Fruit fly (Drosophila melanogaster) whole organism, embryonic: ENCODE measurements around the gene CG10195.

Experiments used
- BEAF-32 ChIP-seq: fragments of 200-800 bp; sonication (Bioruptor generic); optimal IDR thresholded peaks from 3 replicates; lab custom pipeline; 2017; ENCODE audit warnings: missing biosample characterization, missing genetic modification characterization, mild to moderate bottlenecking, moderate library complexity, missing genetic modification reagents
- C15 ChIP-seq: fragments of 200-800 bp; sonication (Bioruptor generic); IDR thresholded peaks from 3 replicates; pipeline ENCODE4 v1.3.6; 2022; ENCODE audit warnings: missing biosample characterization, missing genetic modification characterization
- CG1024 ChIP-seq: fragments of 200-800 bp; sonication (Bioruptor generic); IDR thresholded peaks from 2 replicates; pipeline ENCODE4 v1.3.6; 2022; ENCODE audit warnings: missing biosample characterization, missing genetic modification characterization
- CG11696 ChIP-seq: fragments of 200-800 bp; sonication (Bioruptor generic); IDR thresholded peaks from 2 replicates; pipeline ENCODE4 v1.3.6; 2022; ENCODE audit warnings: missing biosample characterization, missing genetic modification characterization
- CG11723 ChIP-seq: fragments of 200-800 bp; sonication (Bioruptor generic); optimal IDR thresholded peaks from 2 replicates; lab custom pipeline; 2017; ENCODE audit warnings: missing biosample characterization, mild to moderate bottlenecking, missing genetic modification characterization
- CG12236 ChIP-seq: fragments of 200-800 bp; sonication (Bioruptor generic); optimal IDR thresholded peaks from 2 replicates; lab custom pipeline; 2016; ENCODE audit warnings: missing biosample characterization, missing genetic modification characterization
- CG12942 ChIP-seq: fragments of 200-800 bp; sonication (Bioruptor generic); optimal IDR thresholded peaks from 3 replicates; lab custom pipeline; 2016; ENCODE audit warnings: missing biosample characterization, missing genetic modification characterization
- CG13287 ChIP-seq: fragments of 200-800 bp; sonication (Bioruptor generic); IDR thresholded peaks from 2 replicates; pipeline ENCODE4 v1.3.6; 2022; ENCODE audit warnings: missing biosample characterization, missing genetic modification characterization; ENCODE audit not compliant: partially characterized antibody
- CG1647 ChIP-seq: fragments of 200-800 bp; sonication (Bioruptor generic); optimal IDR thresholded peaks from 3 replicates; lab custom pipeline; 2016; ENCODE audit warnings: missing biosample characterization, missing genetic modification characterization
- CG17385 ChIP-seq: fragments of 200-800 bp; sonication (Bioruptor generic); optimal IDR thresholded peaks from 3 replicates; lab custom pipeline; 2018; ENCODE audit warnings: missing biosample characterization, mild to moderate bottlenecking, missing genetic modification characterization
- CG17612 ChIP-seq: fragments of 200-800 bp; sonication (Bioruptor generic); IDR thresholded peaks from 2 replicates; pipeline ENCODE4 v1.3.6; 2022; ENCODE audit warnings: missing biosample characterization, missing genetic modification characterization
- CG30020 ChIP-seq: fragments of 200-800 bp; optimal IDR thresholded peaks from 2 replicates; lab custom pipeline; 2019; ENCODE audit warnings: missing biosample characterization, mild to moderate bottlenecking, missing genetic modification characterization, moderate library complexity
- CG31388 ChIP-seq: fragments of 200-800 bp; sonication (Bioruptor generic); optimal IDR thresholded peaks from 2 replicates; lab custom pipeline; 2016; ENCODE audit warnings: missing biosample characterization, missing genetic modification characterization
- CG4360 ChIP-seq: fragments of 200-800 bp; sonication (Bioruptor generic); IDR thresholded peaks from 2 replicates; pipeline ENCODE4 v1.3.6; 2022; ENCODE audit warnings: missing biosample characterization, missing genetic modification characterization
- CG6272 ChIP-seq: fragments of 200-800 bp; sonication (Bioruptor generic); IDR thresholded peaks from 2 replicates; pipeline ENCODE4 v1.3.6; 2022; ENCODE audit warnings: missing biosample characterization, missing genetic modification characterization
- CG6654 ChIP-seq: fragments of 200-800 bp; sonication (Bioruptor generic); optimal IDR thresholded peaks from 2 replicates; lab custom pipeline; 2017; ENCODE audit warnings: missing biosample characterization, mild to moderate bottlenecking, missing genetic modification characterization
- CG7271 ChIP-seq: fragments of 200-800 bp; sonication (Bioruptor generic); optimal IDR thresholded peaks from 2 replicates; lab custom pipeline; 2018; ENCODE audit warnings: missing biosample characterization, mild to moderate bottlenecking, missing genetic modification characterization, moderate library complexity
- CG7928 ChIP-seq: fragments of 200-800 bp; sonication (Bioruptor generic); optimal IDR thresholded peaks from 2 replicates; lab custom pipeline; 2017; ENCODE audit warnings: missing biosample characterization, mild to moderate bottlenecking, missing genetic modification characterization
- CG8765 ChIP-seq: fragments of 200-800 bp; sonication (Bioruptor generic); IDR thresholded peaks from 2 replicates; pipeline ENCODE4 v1.3.6; 2022; ENCODE audit warnings: missing biosample characterization, missing genetic modification characterization
- Dbx ChIP-seq: fragments of 200-800 bp; sonication (Bioruptor generic); IDR thresholded peaks from 3 replicates; pipeline ENCODE4 v1.3.6; 2022; ENCODE audit warnings: missing biosample characterization, missing genetic modification characterization
- Dip2 ChIP-seq: fragments of 200-800 bp; sonication (Bioruptor generic); IDR thresholded peaks from 2 replicates; pipeline ENCODE4 v1.3.6; 2022; ENCODE audit warnings: missing biosample characterization, missing genetic modification characterization
- HLHmδ ChIP-seq: fragments of 200-800 bp; sonication (Bioruptor generic); optimal IDR thresholded peaks from 2 replicates; lab custom pipeline; 2018; ENCODE audit warnings: missing biosample characterization, mild to moderate bottlenecking, missing genetic modification characterization, moderate library complexity
- Kr ChIP-seq: fragments of 200-800 bp; sonication (Bioruptor generic); optimal IDR thresholded peaks from 2 replicates; lab custom pipeline; 2017; ENCODE audit warnings: missing biosample characterization, mild to moderate bottlenecking, missing genetic modification characterization
- Lhr ChIP-seq: fragments of 200-800 bp; sonication (Bioruptor generic); optimal IDR thresholded peaks from 3 replicates; lab custom pipeline; 2017; ENCODE audit warnings: mild to moderate bottlenecking, missing biosample characterization, missing genetic modification reagents, missing genetic modification characterization
- Lpt ChIP-seq: fragments of >200 bp; optimal IDR thresholded peaks from 2 replicates; lab custom pipeline; 2018; ENCODE audit warnings: missing biosample characterization, missing genetic modification characterization
- NfI ChIP-seq: fragments of 200-800 bp; sonication (Bioruptor generic); optimal IDR thresholded peaks from 3 replicates; lab custom pipeline; 2018; ENCODE audit warnings: missing biosample characterization, mild to moderate bottlenecking, missing genetic modification characterization, moderate library complexity
- Opbp ChIP-seq: fragments of 200-800 bp; sonication (Bioruptor generic); IDR thresholded peaks from 3 replicates; pipeline ENCODE4 v1.3.6; 2022; ENCODE audit warnings: missing biosample characterization, missing genetic modification characterization; ENCODE audit not compliant: partially characterized antibody
- Pdp1 ChIP-seq, 2 experiments: fragments of 200-800 bp; sonication (Bioruptor generic); optimal IDR thresholded peaks; 3 replicates each; lab custom pipeline; 2016; ENCODE audit warnings: missing biosample characterization in 2 of 2, missing genetic modification characterization in 2 of 2, mild to moderate bottlenecking in 1 of 2, moderate library complexity in 1 of 2
- Tbp ChIP-seq: fragments of >200 bp; optimal IDR thresholded peaks from 2 replicates; lab custom pipeline; 2018; ENCODE audit warnings: missing biosample characterization, missing genetic modification characterization
- ac ChIP-seq: fragments of 200-800 bp; sonication (Bioruptor generic); optimal IDR thresholded peaks from 3 replicates; lab custom pipeline; 2017; ENCODE audit warnings: missing biosample characterization, mild to moderate bottlenecking, missing genetic modification characterization
- ara ChIP-seq: fragments of 200-800 bp; sonication (Bioruptor generic); IDR thresholded peaks from 2 replicates; pipeline ENCODE4 v1.3.6; 2022; ENCODE audit warnings: missing biosample characterization, missing genetic modification characterization
- chif ChIP-seq, 2 experiments: fragments of 200-800 bp; sonication (Bioruptor generic); optimal IDR thresholded peaks; 3 replicates each; lab custom pipeline; 2016; ENCODE audit warnings: missing biosample characterization in 2 of 2, missing genetic modification characterization in 2 of 2
- crc ChIP-seq: fragments of 200-800 bp; sonication (Bioruptor generic); optimal IDR thresholded peaks from 2 replicates; lab custom pipeline; 2016; ENCODE audit warnings: missing biosample characterization, missing genetic modification characterization
- disco-r ChIP-seq: fragments of 200-800 bp; sonication (Bioruptor generic); optimal IDR thresholded peaks from 2 replicates; lab custom pipeline; 2016; ENCODE audit warnings: missing biosample characterization, missing genetic modification characterization
- ftz-f1 ChIP-seq: fragments of 200-800 bp; sonication (Bioruptor generic); optimal IDR thresholded peaks from 2 replicates; lab custom pipeline; 2016; ENCODE audit warnings: missing biosample characterization, missing genetic modification characterization
- hbn ChIP-seq: fragments of 200-800 bp; sonication (Bioruptor generic); IDR thresholded peaks from 2 replicates; pipeline ENCODE4 v1.3.6; 2022; ENCODE audit warnings: missing biosample characterization, missing genetic modification characterization; ENCODE audit not compliant: partially characterized antibody
- kah ChIP-seq: fragments of 200-800 bp; sonication (Bioruptor generic); optimal IDR thresholded peaks from 2 replicates; lab custom pipeline; 2018; ENCODE audit warnings: missing biosample characterization, mild to moderate bottlenecking, missing genetic modification characterization
- ken ChIP-seq: fragments of 200-800 bp; sonication (Bioruptor generic); IDR thresholded peaks from 3 replicates; pipeline ENCODE4 v1.3.6; 2022; ENCODE audit warnings: missing biosample characterization, missing genetic modification characterization
- nmo ChIP-seq: fragments of 200-800 bp; sonication (Bioruptor generic); optimal IDR thresholded peaks from 2 replicates; lab custom pipeline; 2018; ENCODE audit warnings: missing biosample characterization, mild to moderate bottlenecking, missing genetic modification characterization, moderate library complexity
- onecut ChIP-seq: fragments of 200-800 bp; sonication (Bioruptor generic); IDR thresholded peaks from 2 replicates; pipeline ENCODE4 v1.3.6; 2022; ENCODE audit warnings: missing biosample characterization, missing genetic modification characterization
- otp ChIP-seq: fragments of 200-800 bp; sonication (Bioruptor generic); IDR thresholded peaks from 3 replicates; pipeline ENCODE4, ENCODE4 v1.3.6; 2022; ENCODE audit warnings: missing biosample characterization, missing genetic modification characterization
- pros ChIP-seq: fragments of 200-800 bp; sonication (Bioruptor generic); optimal IDR thresholded peaks from 3 replicates; lab custom pipeline; 2019; ENCODE audit warnings: missing biosample characterization, mild to moderate bottlenecking, missing genetic modification characterization, moderate library complexity
- ro ChIP-seq: fragments of 200-800 bp; sonication (Bioruptor generic); IDR thresholded peaks from 2 replicates; pipeline ENCODE4 v1.3.6; 2022; ENCODE audit warnings: missing biosample characterization, missing genetic modification characterization
- run ChIP-seq: fragments of 200-800 bp; sonication (Bioruptor generic); optimal IDR thresholded peaks from 3 replicates; lab custom pipeline; 2018; ENCODE audit warnings: missing biosample characterization, mild to moderate bottlenecking, missing genetic modification characterization
- schlank ChIP-seq: fragments of 200-800 bp; sonication (Bioruptor generic); optimal IDR thresholded peaks from 2 replicates; lab custom pipeline; 2018; ENCODE audit warnings: missing biosample characterization, mild to moderate bottlenecking, missing genetic modification characterization
- ssp ChIP-seq: fragments of 200-800 bp; sonication (Bioruptor generic); IDR thresholded peaks from 2 replicates; pipeline ENCODE4 v1.3.6; 2022; ENCODE audit warnings: missing biosample characterization, missing genetic modification characterization
- stwl ChIP-seq: fragments of 200-800 bp; sonication (Bioruptor generic); optimal IDR thresholded peaks from 3 replicates; lab custom pipeline; 2018; ENCODE audit warnings: missing biosample characterization, mild to moderate bottlenecking, missing genetic modification characterization, moderate library complexity
- tna ChIP-seq: fragments of 200-800 bp; sonication (Bioruptor generic); IDR thresholded peaks from 2 replicates; pipeline ENCODE4 v1.3.6; 2022; ENCODE audit warnings: missing biosample characterization, missing genetic modification characterization; ENCODE audit not compliant: partially characterized antibody
- vfl ChIP-seq: fragments of 200-800 bp; sonication (Bioruptor generic); optimal IDR thresholded peaks from 2 replicates; lab custom pipeline; 2016; ENCODE audit warnings: missing biosample characterization, missing genetic modification characterization
- zf30C ChIP-seq: fragments of 200-800 bp; sonication (Bioruptor generic); optimal IDR thresholded peaks from 3 replicates; lab custom pipeline; 2018; ENCODE audit warnings: missing biosample characterization, mild to moderate bottlenecking, missing genetic modification characterization

CG10195 gene

DNA sequence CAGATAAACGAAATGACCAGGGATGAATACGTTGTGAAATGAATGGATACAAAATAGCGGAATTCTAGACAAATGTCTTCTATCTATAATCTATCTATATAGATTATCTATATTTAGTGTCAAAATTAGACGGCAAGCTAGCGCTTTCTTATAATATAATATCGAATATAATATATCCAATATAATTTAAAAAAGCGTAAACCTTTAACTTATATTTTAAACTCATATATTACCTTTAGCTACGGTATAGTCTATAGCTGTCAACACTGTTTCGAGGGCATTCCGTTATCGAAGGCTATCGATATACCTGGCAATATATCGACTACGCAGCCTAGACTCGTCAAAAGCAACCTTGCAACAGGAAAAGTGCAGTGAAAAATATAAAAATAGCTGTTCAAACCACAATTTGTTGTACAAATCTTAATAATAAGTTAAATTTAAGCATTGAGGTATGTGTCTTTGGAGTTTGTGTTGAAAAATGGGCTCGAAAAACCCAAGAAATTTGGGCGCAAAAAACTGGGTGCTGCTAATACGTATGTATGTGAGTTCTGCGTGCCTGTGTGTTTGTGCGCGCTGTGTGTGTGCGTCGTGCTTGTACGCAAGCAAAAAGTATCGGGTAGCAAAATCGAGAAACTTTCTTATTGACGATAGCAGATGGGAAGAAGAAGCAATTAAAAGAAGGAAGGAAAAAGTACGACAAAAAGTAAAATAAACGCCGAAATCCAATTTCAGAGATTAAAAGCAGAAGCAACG, 8.6 kb upstream of the CG10195 start, which contains the start of the genes swm and Ctu2 (continued):
- TF ChIP-seq crc (no peak), Dbx (peak; percentile 62), BEAF-32 (peak; percentile 81), CG11723 (peak; percentile 18), Kr (GFP tag; lab: Kevin White, UChicago) (no peak), stwl (tag; lab: Kevin White, UChicago) (peak; percentile 61), ssp (GFP tag; lab: Robert Waterston, UW) (0 out of 2 replicates have a peak, but pooled peaks have one; percentile 12), otp (GFP tag; lab: Robert Waterston, UW) (no peak), C15 (0 out of 3 replicates have a peak, but pooled peaks have one; percentile 7), HLHmδ (GFP tag; lab: Kevin White, UChicago) (no peak), CG1647 (GFP tag; lab: Kevin White, UChicago) (no peak), tna (GFP tag; lab: Robert Waterston, UW) (no peak), ac (GFP tag; lab: Kevin White, UChicago) (no peak), pros (GFP tag; lab: Kevin White, UChicago) (no peak), disco-r (GFP tag; lab: Kevin White, UChicago) (no peak), nmo (peak; percentile 83), ftz-f1 (GFP tag; lab: Kevin White, UChicago) (peak; percentile 92), CG7928 (GFP tag; lab: Kevin White, UChicago) (peak; percentile 88), CG13287 (GFP tag; lab: Robert Waterston, UW) (peak; percentile 71), CG7271 (tag; lab: Kevin White, UChicago) (no peak), kah (peak; percentile 19), CG12942 (GFP tag; lab: Kevin White, UChicago) (peak; percentile 31), CG31388 (no peak), CG8765 (no peak), ro (no peak), vfl (GFP tag; lab: Kevin White, UChicago) (peak; percentile 16), hbn (GFP tag; lab: Robert Waterston, UW) (peak; percentile 66), Lhr (GFP tag; lab: Kevin White, UChicago) (no peak), Pdp1 (GFP tag; optimal IDR thresholded peaks at IDR 0.05; lab: Kevin White, UChicago) (peak in 1 of 2 experiments; percentile 18), CG11696 (GFP tag; lab: Robert Waterston, UW) (no peak), Opbp (GFP tag; lab: Robert Waterston, UW) (peak; percentile 34; the same call in 2 of the 3 replicates), CG1024 (no peak), CG4360 (GFP tag; lab: Robert Waterston, UW) (no peak), CG12236 (GFP tag; lab: Kevin White, UChicago) (no peak), Dip2 (GFP tag; lab: Robert Waterston, UW) (no peak), onecut (GFP tag; lab: Robert Waterston, UW) (no peak), CG6654 (GFP tag; lab: Kevin White, UChicago) (no peak), ken (0 out of 3 replicates have a peak, but pooled peaks have one; percentile 33), ara (GFP tag; lab: Robert Waterston, UW) (no peak), chif (GFP tag; optimal IDR thresholded peaks at IDR 0.05; lab: Kevin White, UChicago) (no peak), Tbp (no peak), zf30C (GFP tag; lab: Kevin White, UChicago) (no peak), CG17612 (GFP tag; lab: Robert Waterston, UW) (no peak), CG6272 (GFP tag; lab: Robert Waterston, UW) (no peak), CG30020 (tag; lab: Kevin White, UChicago) (peak; percentile 83), schlank (tag; lab: Kevin White, UChicago) (no peak), run (tag; lab: Kevin White, UChicago) (no peak), NfI (GFP tag; lab: Kevin White, UChicago) (peak; percentile 64), Lpt (GFP tag; lab: Kevin White, UChicago) (no peak), CG17385 (peak; percentile 94)
